Worm (Caenorhabditis elegans) whole organism, L3 larva: ENCODE results near the gene Y75B8A.33.
"Not testable (repeated sequence)": the region's sequence is repeated elsewhere in the genome, so short reads cannot be mapped to it uniquely, and the experiment has no call there.

ENCODE experiments used
- ZK546.5 ChIP-seq: sonication (generic microtip); optimal IDR thresholded peaks from 2 replicates; lab custom pipeline; 2017; ENCODE audit warnings: missing biosample characterization, missing genetic modification characterization
- ama-1 ChIP-seq: fragments of 150-350 bp; optimal IDR thresholded peaks from 2 replicates; lab custom pipeline; 2018
- ceh-16 ChIP-seq: sonication (generic microtip); optimal IDR thresholded peaks from 2 replicates; lab custom pipeline; 2017; ENCODE audit warnings: missing biosample characterization, missing genetic modification characterization
- ceh-28 ChIP-seq: fragments of 150-350 bp; optimal IDR thresholded peaks from 2 replicates; lab custom pipeline; 2014; ENCODE audit warnings: missing biosample characterization, missing genetic modification reagents, missing genetic modification characterization
- ceh-9 ChIP-seq: sonication (generic microtip); optimal IDR thresholded peaks from 2 replicates; lab custom pipeline; 2018; ENCODE audit warnings: missing biosample characterization, missing genetic modification characterization
- daf-12 ChIP-seq: fragments of 150-350 bp; optimal IDR thresholded peaks from 2 replicates; lab custom pipeline; 2014; ENCODE audit warnings: missing biosample characterization, missing genetic modification reagents, missing genetic modification characterization
- egl-27 ChIP-seq: sonication (generic microtip); optimal IDR thresholded peaks from 4 replicates; lab custom pipeline; 2017; ENCODE audit warnings: missing biosample characterization, missing genetic modification reagents, missing genetic modification characterization
- egl-5 ChIP-seq: fragments of 150-350 bp; optimal IDR thresholded peaks from 2 replicates; lab custom pipeline; 2017; ENCODE audit warnings: missing biosample characterization, missing genetic modification reagents, missing genetic modification characterization, inconsistent platforms
- elt-1 ChIP-seq: fragments of 150-350 bp; optimal IDR thresholded peaks from 2 replicates; lab custom pipeline; 2014; ENCODE audit warnings: missing biosample characterization, missing genetic modification characterization
- elt-2 ChIP-seq: sonication (generic microtip); optimal IDR thresholded peaks from 2 replicates; lab custom pipeline; 2016; ENCODE audit warnings: missing genetic modification reagents, mild to moderate bottlenecking, missing genetic modification characterization, missing compliant biosample characterization
- eor-1 ChIP-seq, 2 experiments: fragments of 150-350 bp; optimal IDR thresholded peaks; 2 replicates each; lab custom pipeline; 2014 to 2018; ENCODE audit warnings: missing biosample characterization in 2 of 2, missing genetic modification characterization in 2 of 2
- fkh-10 ChIP-seq: sonication (generic microtip); optimal IDR thresholded peaks from 2 replicates; lab custom pipeline; 2017; ENCODE audit warnings: missing biosample characterization, missing genetic modification reagents, missing genetic modification characterization
- fkh-2 ChIP-seq: fragments of 150-350 bp; optimal IDR thresholded peaks from 2 replicates; lab custom pipeline; 2014; ENCODE audit warnings: missing biosample characterization, missing genetic modification reagents, missing genetic modification characterization
- hmg-11 ChIP-seq: sonication (generic microtip); optimal IDR thresholded peaks from 2 replicates; lab custom pipeline; 2016; ENCODE audit warnings: missing genetic modification characterization, missing compliant biosample characterization
- jun-1 ChIP-seq: fragments of 150-350 bp; optimal IDR thresholded peaks from 2 replicates; lab custom pipeline; 2014; ENCODE audit warnings: missing biosample characterization, missing genetic modification reagents, missing genetic modification characterization
- lin-15B ChIP-seq: fragments of 150-350 bp; optimal IDR thresholded peaks from 2 replicates; lab custom pipeline; 2014; ENCODE audit warnings: missing biosample characterization, missing genetic modification characterization
- lin-39 ChIP-seq: fragments of 150-350 bp; optimal IDR thresholded peaks from 2 replicates; lab custom pipeline; 2018; ENCODE audit warnings: missing biosample characterization, missing genetic modification reagents, missing genetic modification characterization
- lsy-12 ChIP-seq: sonication (generic microtip); optimal IDR thresholded peaks from 2 replicates; lab custom pipeline; 2016; ENCODE audit warnings: mild to moderate bottlenecking, missing genetic modification characterization, missing compliant biosample characterization
- mdl-1 ChIP-seq: fragments of 150-350 bp; optimal IDR thresholded peaks from 2 replicates; lab custom pipeline; 2014; ENCODE audit warnings: missing biosample characterization, missing genetic modification characterization
- mml-1 ChIP-seq: fragments of 150-350 bp; sonication (generic microtip); optimal IDR thresholded peaks from 3 replicates; lab custom pipeline; 2014; ENCODE audit warnings: missing biosample characterization, missing genetic modification characterization
- nfya-1 ChIP-seq: sonication (generic microtip); optimal IDR thresholded peaks from 2 replicates; lab custom pipeline; 2017; ENCODE audit warnings: missing genetic modification characterization, mild to moderate bottlenecking, missing compliant biosample characterization, antibody characterized with exemption, moderate library complexity; ENCODE audit not compliant: insufficient read depth
- nhr-11 ChIP-seq: fragments of 150-350 bp; optimal IDR thresholded peaks from 2 replicates; lab custom pipeline; 2014; ENCODE audit warnings: missing biosample characterization, missing genetic modification characterization
- nhr-12 ChIP-seq: fragments of 150-350 bp; optimal IDR thresholded peaks from 2 replicates; lab custom pipeline; 2014; ENCODE audit warnings: missing biosample characterization, missing genetic modification characterization
- nhr-23 ChIP-seq: fragments of 150-350 bp; optimal IDR thresholded peaks from 2 replicates; lab custom pipeline; 2014; ENCODE audit warnings: missing biosample characterization, missing genetic modification reagents, missing genetic modification characterization
- nhr-25 ChIP-seq: sonication (generic microtip); optimal IDR thresholded peaks from 2 replicates; lab custom pipeline; 2017; ENCODE audit warnings: missing biosample characterization, missing genetic modification characterization
- nhr-28 ChIP-seq: fragments of 150-350 bp; optimal IDR thresholded peaks from 2 replicates; lab custom pipeline; 2014; ENCODE audit warnings: missing biosample characterization, missing genetic modification characterization
- nhr-43 ChIP-seq: sonication (generic microtip); optimal IDR thresholded peaks from 2 replicates; lab custom pipeline; 2016; ENCODE audit warnings: mild to moderate bottlenecking, missing genetic modification characterization, missing compliant biosample characterization; ENCODE audit not compliant: poor library complexity, severe bottlenecking
- pha-4 ChIP-seq: fragments of 150-350 bp; optimal IDR thresholded peaks from 2 replicates; lab custom pipeline; 2014; ENCODE audit warnings: missing biosample characterization, missing genetic modification reagents, missing genetic modification characterization
- pqm-1 ChIP-seq: fragments of 150-350 bp; optimal IDR thresholded peaks from 2 replicates; lab custom pipeline; 2017; ENCODE audit warnings: missing biosample characterization, missing genetic modification characterization, inconsistent platforms
- sea-2 ChIP-seq: fragments of 150-350 bp; sonication (generic microtip); optimal IDR thresholded peaks from 4 replicates; lab custom pipeline; 2014; ENCODE audit warnings: missing biosample characterization, missing genetic modification reagents, missing genetic modification characterization
- skn-1 ChIP-seq: fragments of 150-350 bp; optimal IDR thresholded peaks from 2 replicates; lab custom pipeline; 2014; ENCODE audit warnings: missing biosample characterization, missing genetic modification characterization
- unc-39 ChIP-seq: sonication (generic microtip); optimal IDR thresholded peaks from 4 replicates; lab custom pipeline; 2017; ENCODE audit warnings: missing biosample characterization, missing genetic modification characterization
- unc-62 ChIP-seq: fragments of 150-350 bp; sonication (generic microtip); optimal IDR thresholded peaks from 4 replicates; lab custom pipeline; 2014; ENCODE audit warnings: missing biosample characterization, missing genetic modification reagents, missing genetic modification characterization
- zag-1 ChIP-seq: fragments of 150-350 bp; optimal IDR thresholded peaks from 2 replicates; lab custom pipeline; 2014; ENCODE audit warnings: missing biosample characterization, missing genetic modification characterization
- ztf-11 ChIP-seq: fragments of 150-350 bp; optimal IDR thresholded peaks from 2 replicates; lab custom pipeline; 2014; ENCODE audit warnings: missing biosample characterization, missing genetic modification characterization
- ztf-4 ChIP-seq: fragments of 150-350 bp; optimal IDR thresholded peaks from 2 replicates; lab custom pipeline; 2014; ENCODE audit warnings: missing biosample characterization, missing genetic modification characterization

Gene Y75B8A.33

ce11 chrIII:12386597-12386996 is 19.4 kb upstream of the Y75B8A.33 start, which contains the start of gene Y49E10.30:
TSS of gene Y49E10.30 (plus strand) at chrIII:12386897.
- not testable (repeated sequence) for TF ChIP-seq nhr-23 (tag; lab: Kevin White, UChicago); unc-39 (tag; lab: Kevin White, UChicago); fkh-10 (GFP tag; lab: Kevin White, UChicago)

ce11 chrIII:12383709-12384108 is 16.5 kb upstream of the Y75B8A.33 start, which contains the start of gene Y49E10.4:
TSS of gene Y49E10.4 (minus strand) at chrIII:12383809.
- not testable (repeated sequence) for TF ChIP-seq elt-1; ceh-28 (tag; lab: Kevin White, UChicago); unc-39 (tag; lab: Kevin White, UChicago)

DNA sequence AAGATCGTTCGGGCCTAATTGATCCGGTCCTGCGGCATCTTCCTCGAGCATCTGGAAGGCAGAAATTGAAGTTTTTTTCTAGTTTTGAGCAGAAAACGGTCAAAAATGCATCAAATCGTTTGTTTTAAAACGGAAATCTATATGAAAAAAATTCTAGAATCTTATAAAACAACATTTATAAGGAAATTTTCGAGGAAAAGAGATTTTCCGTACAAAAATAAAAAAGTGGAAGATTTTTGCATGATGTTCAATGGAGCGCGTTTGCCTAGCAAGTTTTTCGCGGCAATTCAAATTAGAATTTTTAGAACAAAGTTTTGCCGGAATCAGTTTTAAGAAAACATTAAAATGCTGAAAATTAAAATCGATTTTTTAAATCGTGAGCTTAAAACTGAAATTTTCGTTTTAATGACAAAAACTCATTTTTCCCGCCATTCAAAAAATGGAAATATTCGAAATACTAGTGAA is 10.1 kb upstream of the Y75B8A.33 start, which contains the start of gene pph-4.2:
Gene pph-4.2, minus strand, starts transcription at position 51 of the 465 bp plus-strand sequence.
- TF ChIP-seq eor-1 (tag; optimal IDR thresholded peaks at IDR 0.05; lab: Kevin White, UChicago) (no peak), nhr-23 (tag; lab: Kevin White, UChicago) (peak; percentile 7), nhr-43 (tag; lab: Kevin White, UChicago) (no peak), lin-15B (tag; lab: Kevin White, UChicago) (peak; percentile 59), daf-12 (no peak), lin-39 (tag; lab: Kevin White, UChicago) (no peak), egl-5 (tag; lab: Kevin White, UChicago) (no peak), ztf-11 (tag; lab: Kevin White, UChicago) (no peak), hmg-11 (tag; lab: Kevin White, UChicago) (no peak), ceh-9 (tag; lab: Kevin White, UChicago) (no peak), jun-1 (tag; lab: Kevin White, UChicago) (no peak), sea-2 (no peak), zag-1 (tag; lab: Kevin White, UChicago) (no peak), pha-4 (tag; lab: Kevin White, UChicago) (peak; percentile 53), lsy-12 (tag; lab: Kevin White, UChicago) (no peak), ZK546.5 (no peak), skn-1 (tag; lab: Kevin White, UChicago) (no peak), elt-1 (no peak), unc-39 (tag; lab: Kevin White, UChicago) (no peak), fkh-2 (tag; lab: Kevin White, UChicago) (no peak), nhr-28 (tag; lab: Kevin White, UChicago) (no peak), nfya-1 (tag; lab: Kevin White, UChicago) (peak; percentile 65), ceh-28 (tag; lab: Kevin White, UChicago) (no peak), ama-1 (lab: Kevin White, UChicago) (no peak), unc-62 (GFP tag; lab: Kevin White, UChicago) (no peak), nhr-11 (tag; lab: Kevin White, UChicago) (no peak)

- TF ChIP-seq nhr-43 (tag; lab: Kevin White, UChicago) (no peak), unc-39 (tag; lab: Kevin White, UChicago) (no peak), lsy-12 (tag; lab: Kevin White, UChicago) (no peak), pha-4 (tag; lab: Kevin White, UChicago) (no peak), elt-2 (no peak), ceh-16 (tag; lab: Kevin White, UChicago) (no peak), nhr-11 (tag; lab: Kevin White, UChicago) (no peak), mml-1 (tag; lab: Kevin White, UChicago) (no peak), fkh-10 (GFP tag; lab: Kevin White, UChicago) (no peak), ztf-4 (tag; lab: Kevin White, UChicago) (no peak), hmg-11 (tag; lab: Kevin White, UChicago) (no peak), mdl-1 (tag; lab: Kevin White, UChicago) (no peak), nhr-25 (tag; lab: Kevin White, UChicago) (no peak), egl-27 (tag; lab: Kevin White, UChicago) (no peak), nhr-12 (tag; lab: Kevin White, UChicago) (no peak), pqm-1 (no peak), eor-1 (tag; optimal IDR thresholded peaks at IDR 0.05; lab: Kevin White, UChicago) (no peak), daf-12 (no peak), zag-1 (tag; lab: Kevin White, UChicago) (no peak)
Observed at ce11 chrIII:12375614-12376013, 8.4 kb upstream of the Y75B8A.33 start.
